Worm (Caenorhabditis elegans) whole organism, midembryonic: Measurements from ENCODE around the gene smi-1.

ENCODE experiments used
- T22C8.4 ChIP-seq: fragments of 200-800 bp; sonication (Bioruptor generic); IDR thresholded peaks from 2 replicates; pipeline ENCODE4 v1.3.6; 2022; ENCODE audit warnings: missing genetic modification characterization, missing compliant biosample characterization
- cog-1 ChIP-seq: sonication (generic microtip); optimal IDR thresholded peaks from 2 replicates; lab custom pipeline; 2016; ENCODE audit warnings: missing genetic modification characterization, missing compliant biosample characterization
- flt-1 ChIP-seq: fragments of 200-800 bp; sonication (Bioruptor generic); IDR thresholded peaks from 2 replicates; pipeline ENCODE4 v1.3.6; 2022; ENCODE audit warnings: missing genetic modification characterization, missing compliant biosample characterization
- klf-2 ChIP-seq: fragments of 200-800 bp; sonication (Bioruptor generic); conservative IDR thresholded peaks from 2 replicates; pipeline ENCODE4 v1.3.6; 2022; ENCODE audit warnings: missing genetic modification reagents, missing genetic modification characterization, missing compliant biosample characterization
- med-1 ChIP-seq: sonication (generic microtip); optimal IDR thresholded peaks from 2 replicates; lab custom pipeline; 2017; ENCODE audit warnings: missing genetic modification characterization, mild to moderate bottlenecking, missing compliant biosample characterization, antibody characterized with exemption, missing genetic modification reagents; ENCODE audit not compliant: insufficient read depth
- ref-1 ChIP-seq: fragments of 200-800 bp; sonication (Bioruptor generic); conservative IDR thresholded peaks from 2 replicates; pipeline ENCODE4 v1.3.6; 2022; ENCODE audit warnings: missing genetic modification reagents, missing genetic modification characterization, missing compliant biosample characterization
- tab-1 ChIP-seq: fragments of 200-800 bp; sonication (Bioruptor generic); IDR thresholded peaks from 2 replicates; pipeline ENCODE4 v1.3.6; 2022; ENCODE audit warnings: missing genetic modification characterization, missing compliant biosample characterization
- ztf-23 ChIP-seq: fragments of 200-800 bp; sonication (Bioruptor generic); IDR thresholded peaks from 2 replicates; pipeline ENCODE4 v1.3.6; 2022; ENCODE audit warnings: missing genetic modification reagents, missing genetic modification characterization, missing compliant biosample characterization
- ztf-29 ChIP-seq: fragments of 200-800 bp; sonication (Bioruptor generic); IDR thresholded peaks from 2 replicates; pipeline ENCODE4 v1.3.6; 2022; ENCODE audit warnings: missing genetic modification reagents, missing genetic modification characterization, missing compliant biosample characterization

Gene smi-1

ce11 chrIII:1856679-1857078 lies 21.5 kb upstream of the smi-1 start:
- TF ChIP-seq ztf-29 = no peak
- no peak for TF ChIP-seq ref-1 (GFP tag; lab: Robert Waterston, UW)
- TF ChIP-seq flt-1 (GFP tag; lab: Robert Waterston, UW) = no peak
- no peak for TF ChIP-seq med-1 (GFP tag; lab: Kevin White, UChicago)

ce11 chrIII:1859532-1859931 lies 18.6 kb upstream of the smi-1 start, which contains the start of gene ddp-1:
Gene ddp-1 (plus strand): TSS chrIII:1859888.
- TF ChIP-seq klf-2 (GFP tag; lab: Robert Waterston, UW) (peak; percentile 75; the same call in 1 of the 2 replicates), ref-1 (GFP tag; lab: Robert Waterston, UW) (0 out of 2 replicates have a peak, but pooled peaks have one; percentile 49), flt-1 (GFP tag; lab: Robert Waterston, UW) (peak; percentile 89), tab-1 (GFP tag; lab: Robert Waterston, UW) (peak; percentile 72; the same call in 1 of the 2 replicates), cog-1 (peak; percentile 79), T22C8.4 (GFP tag; lab: Robert Waterston, UW) (peak; percentile 62), med-1 (GFP tag; lab: Kevin White, UChicago) (peak; percentile 59), ztf-23 (GFP tag; lab: Robert Waterston, UW) (peak; percentile 88), ztf-29 (peak; percentile 30; the same call in 1 of the 2 replicates)

ce11 chrIII:1860129-1860528 lies 18.0 kb upstream of the smi-1 start, which contains the start of gene ttc-7:
Gene ttc-7 (plus strand): TSS chrIII:1860429.
- TF ChIP-seq tab-1 (GFP tag; lab: Robert Waterston, UW) (no peak), klf-2 (GFP tag; lab: Robert Waterston, UW) (no peak), med-1 (GFP tag; lab: Kevin White, UChicago) (no peak), cog-1 (no peak), ztf-23 (GFP tag; lab: Robert Waterston, UW) (no peak), flt-1 (GFP tag; lab: Robert Waterston, UW) (no peak), ref-1 (GFP tag; lab: Robert Waterston, UW) (no peak), T22C8.4 (GFP tag; lab: Robert Waterston, UW) (no peak), ztf-29 (no peak)

- TF ChIP-seq ref-1 (GFP tag; lab: Robert Waterston, UW) (no peak), T22C8.4 (GFP tag; lab: Robert Waterston, UW) (peak; percentile 81)
Measured at ce11 chrIII:1876267-1876865, 1.8 kb upstream of the smi-1 start.

- no peak for TF ChIP-seq ztf-23 (GFP tag; lab: Robert Waterston, UW)
- TF ChIP-seq ztf-29 = no peak
Measured at ce11 chrIII:1877189-1877588, 976 bp upstream of the smi-1 start.

- TF ChIP-seq med-1 (GFP tag; lab: Kevin White, UChicago) = no peak
- peak; percentile 99 for TF ChIP-seq T22C8.4 (GFP tag; lab: Robert Waterston, UW)
- no peak for TF ChIP-seq ztf-29
- no peak for TF ChIP-seq ztf-23 (GFP tag; lab: Robert Waterston, UW)
Measured at ce11 chrIII:1878918-1879317, 753 bp downstream of the smi-1 start.

ce11 chrIII:1880221-1880620 lies 2.1 kb downstream of the smi-1 start:
- TF ChIP-seq ztf-23 (GFP tag; lab: Robert Waterston, UW) = no peak
- peak; percentile 81 for TF ChIP-seq T22C8.4 (GFP tag; lab: Robert Waterston, UW)
- no peak for TF ChIP-seq med-1 (GFP tag; lab: Kevin White, UChicago)
- no peak for TF ChIP-seq ref-1 (GFP tag; lab: Robert Waterston, UW)
- TF ChIP-seq cog-1 = no peak
- no peak for TF ChIP-seq ztf-29

ce11 chrIII:1882678-1883077 lies 4.5 kb downstream of the smi-1 start:
- TF ChIP-seq klf-2 (GFP tag; lab: Robert Waterston, UW) (no peak), T22C8.4 (GFP tag; lab: Robert Waterston, UW) (peak; percentile 59; the same call in 1 of the 2 replicates)

ce11 chrIII:1886914-1887313 lies 8.7 kb downstream of the smi-1 start:
- no peak for TF ChIP-seq flt-1 (GFP tag; lab: Robert Waterston, UW)
- TF ChIP-seq T22C8.4 (GFP tag; lab: Robert Waterston, UW) = peak; percentile 41; the same call in 1 of the 2 replicates

ce11 chrIII:1887354-1887753 lies 9.2 kb downstream of the smi-1 start, which contains the start of gene B0524.3:
Gene B0524.3 (plus strand): TSS chrIII:1887654.
- TF ChIP-seq med-1 (GFP tag; lab: Kevin White, UChicago) (no peak), flt-1 (GFP tag; lab: Robert Waterston, UW) (no peak), ztf-23 (GFP tag; lab: Robert Waterston, UW) (no peak), ref-1 (GFP tag; lab: Robert Waterston, UW) (no peak), cog-1 (no peak), klf-2 (GFP tag; lab: Robert Waterston, UW) (no peak), T22C8.4 (GFP tag; lab: Robert Waterston, UW) (no peak), ztf-29 (no peak), tab-1 (GFP tag; lab: Robert Waterston, UW) (no peak)

ce11 chrIII:1892147-1892546 lies 14.0 kb downstream of the smi-1 start:
- TF ChIP-seq T22C8.4 (GFP tag; lab: Robert Waterston, UW) = peak; percentile 97
